Worm (Caenorhabditis elegans): ENCODE measurements around the gene fem-3.
A peak's percentile ranks its signal among the peaks of the same experiment; 100 is the strongest.

The fem-3 gene

DNA sequence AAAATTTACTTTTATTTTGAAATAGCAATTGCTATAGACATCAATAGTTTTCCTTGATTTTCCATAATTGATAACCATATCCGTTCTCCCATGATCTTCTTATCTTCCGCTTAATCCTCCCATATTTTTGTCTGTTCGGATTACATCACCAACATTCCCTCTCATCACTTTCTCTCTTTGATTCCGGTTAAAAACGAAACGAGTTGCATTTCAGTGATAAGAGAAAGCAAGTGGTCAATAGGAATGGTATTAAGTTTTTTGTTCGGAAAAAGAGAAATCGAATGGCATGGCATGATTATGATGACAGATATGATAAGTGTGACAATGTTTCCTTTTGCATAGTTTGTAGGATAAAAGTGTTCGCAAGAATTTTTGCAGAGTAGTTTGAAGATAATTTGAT lies 7.3 kb downstream of the fem-3 start:
- TF ChIP-seq flh-1 (GFP tag; optimal IDR thresholded peaks at IDR 0.05) (no peak), tbx-8 (GFP tag; optimal IDR thresholded peaks at IDR 0.05) (no peak), blmp-1 (tag; optimal IDR thresholded peaks at IDR 0.05) (peak; percentile 39)

DNA sequence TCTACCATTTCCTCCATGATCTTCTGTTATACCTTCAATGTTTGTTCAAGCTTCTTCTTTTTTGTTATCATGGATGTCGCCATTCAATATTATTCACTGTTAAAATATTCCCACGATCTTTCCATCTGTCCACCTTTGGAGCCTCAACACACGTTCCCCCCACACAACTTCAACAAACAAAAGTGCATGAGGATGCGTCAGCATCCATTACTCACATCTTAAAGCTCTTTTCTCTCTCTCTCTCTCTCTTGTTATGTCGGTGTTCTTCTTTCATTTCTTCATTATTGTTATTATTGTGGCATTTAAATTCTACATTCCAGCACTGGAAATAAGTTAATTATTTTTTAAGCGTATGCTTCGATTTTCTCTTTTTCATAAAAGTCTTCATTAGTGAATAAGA lies 9.3 kb downstream of the fem-3 start:
- TF ChIP-seq elt-3 (tag; optimal IDR thresholded peaks at IDR 0.05) (no peak), unc-120 (tag; optimal IDR thresholded peaks at IDR 0.05; ENCODE audit: poor library complexity, severe bottlenecking) (no peak), unc-62 (GFP tag; optimal IDR thresholded peaks at IDR 0.05) (no peak), zip-8 (tag; optimal IDR thresholded peaks at IDR 0.05) (no peak), sptf-1 (tag; optimal IDR thresholded peaks at IDR 0.05) (no peak)

DNA sequence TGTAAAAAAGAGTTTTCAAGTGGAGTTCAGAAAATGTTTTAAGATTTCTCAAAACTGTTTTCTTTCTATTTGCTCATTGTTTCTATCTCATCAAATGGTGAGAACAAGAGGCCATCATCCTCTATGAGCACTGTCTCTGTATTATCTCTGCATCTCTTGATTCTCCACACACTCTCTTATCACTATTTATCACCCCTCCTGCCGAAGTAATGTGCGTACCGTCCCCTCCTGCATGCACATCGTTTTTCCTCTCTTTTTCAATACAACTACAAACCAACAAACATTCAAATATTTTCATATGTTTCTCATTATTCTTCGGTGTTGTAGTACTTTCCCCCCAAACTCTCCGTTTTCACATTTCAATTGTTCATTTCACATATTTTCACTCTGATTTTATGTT lies 11.7 kb downstream of the fem-3 start:
- TF ChIP-seq flh-1 (GFP tag; optimal IDR thresholded peaks at IDR 0.05) (no peak), ham-2 (GFP tag; optimal IDR thresholded peaks at IDR 0.05) (no peak), mls-2 (tag; optimal IDR thresholded peaks at IDR 0.05) (no peak), unc-62 (GFP tag; optimal IDR thresholded peaks at IDR 0.05) (no peak), elt-1 (tag; optimal IDR thresholded peaks at IDR 0.05; ENCODE audit: borderline replicate concordance, insufficient read depth) (no peak), M03D4.4 (tag; optimal IDR thresholded peaks at IDR 0.05) (no peak), elt-3 (tag; optimal IDR thresholded peaks at IDR 0.05) (no peak), unc-39 (tag; optimal IDR thresholded peaks at IDR 0.05) (no peak), lin-32 (GFP tag; optimal IDR thresholded peaks at IDR 0.05) (no peak), mab-5 (tag; optimal IDR thresholded peaks at IDR 0.05) (no peak)

- TF ChIP-seq mls-2 (tag; optimal IDR thresholded peaks at IDR 0.05) (no peak), unc-120 (tag; optimal IDR thresholded peaks at IDR 0.05; ENCODE audit: poor library complexity, severe bottlenecking) (no peak), ham-2 (GFP tag; optimal IDR thresholded peaks at IDR 0.05) (no peak), tbx-8 (GFP tag; optimal IDR thresholded peaks at IDR 0.05) (no peak), pha-4 (tag; optimal IDR thresholded peaks at IDR 0.05) (no peak), ceh-83 (GFP tag; optimal IDR thresholded peaks at IDR 0.05) (no peak), elt-1 (tag; optimal IDR thresholded peaks at IDR 0.05; ENCODE audit: borderline replicate concordance, insufficient read depth) (no peak), ces-1 (GFP tag; optimal IDR thresholded peaks at IDR 0.05) (no peak), unc-39 (tag; optimal IDR thresholded peaks at IDR 0.05) (no peak), lin-13 (tag; optimal IDR thresholded peaks at IDR 0.05) (no peak), drap-1 (GFP tag; optimal IDR thresholded peaks at IDR 0.05) (no peak), blmp-1 (tag; optimal IDR thresholded peaks at IDR 0.05) (no peak)
Observed at ce11 chrIV:9117700-9118099, 12.9 kb downstream of the fem-3 start.

- TF ChIP-seq lsy-2 (tag; optimal IDR thresholded peaks at IDR 0.05) = no peak
- TF ChIP-seq ceh-83 (GFP tag; optimal IDR thresholded peaks at IDR 0.05) = no peak
- TF ChIP-seq nhr-237 (tag; optimal IDR thresholded peaks at IDR 0.05) = no peak
- TF ChIP-seq cnd-1 (tag; optimal IDR thresholded peaks at IDR 0.05) = no peak
- TF ChIP-seq ceh-39 (tag; optimal IDR thresholded peaks at IDR 0.05) = no peak
Observed at ce11 chrIV:9118348-9118747, 13.6 kb downstream of the fem-3 start.

- TF ChIP-seq zip-8 (tag; optimal IDR thresholded peaks at IDR 0.05) (no peak), nhr-76 (tag; optimal IDR thresholded peaks at IDR 0.05) (no peak), ceh-43 (GFP tag; optimal IDR thresholded peaks at IDR 0.05) (no peak), nhr-28 (tag; optimal IDR thresholded peaks at IDR 0.05) (no peak)
Observed at ce11 chrIV:9118792-9119191, 14.0 kb downstream of the fem-3 start, which contains the start of gene nrfl-1. Gene nrfl-1 (plus strand): TSS chrIV:9119092.

ce11 chrIV:9120220-9120619 lies 15.5 kb downstream of the fem-3 start:
- TF ChIP-seq zip-8 (tag; optimal IDR thresholded peaks at IDR 0.05) (peak; percentile 26), unc-120 (tag; optimal IDR thresholded peaks at IDR 0.05; ENCODE audit: poor library complexity, severe bottlenecking) (no peak)

DNA sequence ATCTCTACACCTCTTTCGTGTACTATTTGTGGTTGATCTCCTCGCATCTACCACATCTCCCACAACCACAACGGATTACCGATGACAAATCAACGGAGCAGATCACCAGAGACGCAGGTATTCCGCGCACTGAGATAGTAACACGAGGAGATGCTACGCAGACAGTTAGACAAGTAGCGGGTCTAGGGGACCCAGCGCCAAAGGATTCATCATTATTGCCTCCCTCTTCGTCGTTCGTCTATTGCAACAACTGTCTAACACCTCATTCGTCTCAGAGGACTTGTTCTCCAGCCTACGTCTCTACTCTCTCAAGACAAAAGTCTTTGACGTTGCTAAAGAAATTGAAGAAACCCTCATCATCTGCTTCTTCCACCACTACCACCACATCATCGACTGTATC lies 16.8 kb downstream of the fem-3 start:
- peak; percentile 54 for TF ChIP-seq hlh-1 (tag; optimal IDR thresholded peaks at IDR 0.05)
- TF ChIP-seq nhr-76 (tag; optimal IDR thresholded peaks at IDR 0.05) = no peak
- TF ChIP-seq mep-1 (tag; optimal IDR thresholded peaks at IDR 0.05) = peak; percentile 4

Measured in whole organism, mixed stage, embryonic.